Worm (Caenorhabditis elegans) whole organism, young adult: ENCODE data around the gene H10E21.5.

ENCODE experiments used
- ama-1 ChIP-seq, 3 experiments: fragments of 150-350 bp in 1 of 3; sonication (generic microtip) in 2 of 3; optimal IDR thresholded peaks; 2 replicates each; lab custom pipeline; 2014 to 2018; ENCODE audit warnings: missing biosample characterization in 2 of 3, missing genetic modification characterization in 2 of 3, missing genetic modification reagents in 2 of 3
- dpl-1 ChIP-seq: fragments of 150-350 bp; optimal IDR thresholded peaks from 2 replicates; lab custom pipeline; 2014; ENCODE audit warnings: missing biosample characterization, missing genetic modification reagents, missing genetic modification characterization

ce11 chrIII:66160-66559 lies 42.4 kb upstream of the H10E21.5 start, which contains the start of gene pck-1:
- TF ChIP-seq ama-1 (optimal IDR thresholded peaks at IDR 0.05; lab: Kevin White, UChicago) (peak; percentile 55), ama-1 (GFP tag; optimal IDR thresholded peaks at IDR 0.05; lab: Kevin White, UChicago) (no peak), dpl-1 (GFP tag; lab: Kevin White, UChicago) (no peak)
